Worm (Caenorhabditis elegans): ENCODE measurements around the gene C25H3.17.
A peak's percentile ranks its signal among the peaks of the same experiment; 100 is the strongest.

Gene C25H3.17

DNA sequence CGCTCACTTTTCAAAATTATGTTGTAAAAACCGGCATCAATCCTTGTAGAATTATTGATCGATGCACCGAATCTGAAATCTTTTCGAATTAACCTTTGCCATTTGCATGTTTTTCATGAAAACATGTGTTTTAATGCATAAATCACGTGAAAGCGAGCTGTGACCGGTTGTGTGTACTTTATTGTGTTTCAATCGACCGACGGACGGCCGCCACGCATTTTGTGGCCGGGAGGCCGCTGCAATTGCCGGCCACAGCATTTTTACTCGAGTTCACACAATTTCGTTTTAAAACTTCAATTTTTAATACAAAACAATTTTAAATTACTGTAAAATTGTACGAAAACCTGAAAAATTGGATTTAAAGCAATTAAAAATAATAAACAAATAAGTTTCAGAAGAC lies 19.5 kb upstream of the C25H3.17 start, which contains the start of gene C25H3.11:
C25H3.11 (minus strand) TSS at position 82 of the 400 bp plus-strand sequence.
- TF ChIP-seq dmd-9 (GFP tag; IDR thresholded peaks at IDR 0.05): no peak
- TF ChIP-seq dmd-6 (GFP tag; IDR thresholded peaks at IDR 0.05): peak; percentile 49; the same call in 1 of the 2 replicates
- TF ChIP-seq php-3 (GFP tag; IDR thresholded peaks at IDR 0.05): 0 out of 2 replicates have a peak, but pooled peaks have one; percentile 32
- TF ChIP-seq Y75B8A.6 (GFP tag; IDR thresholded peaks at IDR 0.05): 0 out of 2 replicates have a peak, but pooled peaks have one; percentile 10
- peak; percentile 54 for TF ChIP-seq mxl-3 (GFP tag; optimal IDR thresholded peaks at IDR 0.05)
- TF ChIP-seq sdz-12 (GFP tag; optimal IDR thresholded peaks at IDR 0.05): no peak
- TF ChIP-seq hlh-30 (tag; optimal IDR thresholded peaks at IDR 0.05; ENCODE audit: insufficient read depth): peak; percentile 86
- TF ChIP-seq tag-97 (GFP tag; IDR thresholded peaks at IDR 0.05): no peak
- no peak for TF ChIP-seq nhr-11 (tag; optimal IDR thresholded peaks at IDR 0.05)
- TF ChIP-seq F44E2.7 (GFP tag; IDR thresholded peaks at IDR 0.05): 0 out of 2 replicates have a peak, but pooled peaks have one; percentile 45
- no peak for TF ChIP-seq lir-3 (tag; optimal IDR thresholded peaks at IDR 0.05)
- TF ChIP-seq spr-1 (tag; optimal IDR thresholded peaks at IDR 0.05): peak; percentile 28
- TF ChIP-seq mep-1 (tag; optimal IDR thresholded peaks at IDR 0.05): peak; percentile 47
- TF ChIP-seq nhr-77 (tag; optimal IDR thresholded peaks at IDR 0.05): peak; percentile 37
- peak; percentile 53 for TF ChIP-seq ama-1 (optimal IDR thresholded peaks at IDR 0.05)
- TF ChIP-seq ceh-62 (tag; optimal IDR thresholded peaks at IDR 0.05): no peak
- peak in 1 of 2 experiments; percentile 76 for TF ChIP-seq unc-62 (GFP tag; optimal IDR thresholded peaks at IDR 0.05 in 1 of 2)
- no peak for TF ChIP-seq unc-62 (tag; optimal IDR thresholded peaks at IDR 0.05)
- peak in 1 of 2 experiments; percentile 52 for TF ChIP-seq hif-1 (tag; optimal IDR thresholded peaks at IDR 0.05)
- no peak for TF ChIP-seq fkh-10 (GFP tag; optimal IDR thresholded peaks at IDR 0.05)
- TF ChIP-seq vab-7 (GFP tag; IDR thresholded peaks at IDR 0.05): peak; percentile 20; the same call in 1 of the 2 replicates
- TF ChIP-seq daf-16 (GFP tag; optimal IDR thresholded peaks at IDR 0.05): no peak
- TF ChIP-seq daf-16 (tag; optimal IDR thresholded peaks at IDR 0.05): peak; percentile 66
- 0 out of 2 replicates have a peak, but pooled peaks have one; percentile 15 for TF ChIP-seq T26A8.4 (GFP tag; IDR thresholded peaks at IDR 0.05)
- TF ChIP-seq nhr-28 (tag; optimal IDR thresholded peaks at IDR 0.05): peak; percentile 49
- peak; percentile 49 for TF ChIP-seq dve-1 (tag; optimal IDR thresholded peaks at IDR 0.05; ENCODE audit: insufficient read depth)
- no peak for TF ChIP-seq nhr-6 (tag; optimal IDR thresholded peaks at IDR 0.05)
- no peak for TF ChIP-seq ces-1 (GFP tag; optimal IDR thresholded peaks at IDR 0.05)
- TF ChIP-seq nhr-102 (tag; optimal IDR thresholded peaks at IDR 0.05): no peak
- TF ChIP-seq nhr-41 (GFP tag; IDR thresholded peaks at IDR 0.05): no peak; the same call in 1 of the 2 replicates
- TF ChIP-seq ztf-7 (tag; optimal IDR thresholded peaks at IDR 0.05): no peak
- TF ChIP-seq ceh-44 (GFP tag; IDR thresholded peaks at IDR 0.05): no peak
- no peak for TF ChIP-seq ceh-32 (tag; optimal IDR thresholded peaks at IDR 0.05; ENCODE audit: poor library complexity)
- peak; percentile 78 for TF ChIP-seq hlh-11 (tag; optimal IDR thresholded peaks at IDR 0.05)
- 0 out of 2 replicates have a peak, but pooled peaks have one; percentile 24 for TF ChIP-seq arid-1 (GFP tag; conservative IDR thresholded peaks at IDR 0.05)
- TF ChIP-seq mes-2 (tag; optimal IDR thresholded peaks at IDR 0.05; ENCODE audit: poor library complexity, severe bottlenecking): peak; percentile 64
- 0 out of 2 replicates have a peak, but pooled peaks have one; percentile 55 for TF ChIP-seq egl-43 (GFP tag; IDR thresholded peaks at IDR 0.05)

DNA sequence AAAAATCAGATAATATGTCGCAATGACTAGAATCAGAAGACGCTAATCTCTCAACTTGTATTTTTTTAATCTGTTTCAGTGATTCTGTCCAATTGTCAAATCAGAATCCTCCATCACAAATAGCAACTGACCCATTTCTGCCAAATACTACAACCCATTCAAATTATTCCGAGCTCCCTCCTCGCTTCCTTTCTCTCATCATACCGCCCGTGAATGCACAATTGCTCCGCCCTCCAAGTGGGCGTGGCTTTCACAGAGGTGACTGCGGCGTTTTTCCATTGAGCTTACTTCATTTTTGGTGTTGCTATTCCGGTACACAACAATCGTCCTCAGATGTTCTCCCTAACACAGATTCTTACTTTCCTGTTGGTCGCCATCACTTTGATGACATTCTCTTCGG lies 11.2 kb upstream of the C25H3.17 start, which contains the start of gene flp-27:
flp-27 (plus strand) TSS at position 301 of the 400 bp plus-strand sequence.
- TF ChIP-seq lin-1 (GFP tag; IDR thresholded peaks at IDR 0.05) (no peak), nhr-41 (GFP tag; IDR thresholded peaks at IDR 0.05) (no peak), Y48G9A.11 (GFP tag; IDR thresholded peaks at IDR 0.05) (no peak), lin-13 (GFP tag; optimal IDR thresholded peaks at IDR 0.05) (no peak), snpc-1.2 (GFP tag; IDR thresholded peaks at IDR 0.05) (no peak), F10B5.3 (tag; optimal IDR thresholded peaks at IDR 0.05) (no peak), aha-1 (tag) (no peak), ztf-7 (tag; optimal IDR thresholded peaks at IDR 0.05) (no peak), Y5F2A.4 (GFP tag; optimal IDR thresholded peaks at IDR 0.05) (no peak), aly-2 (tag; optimal IDR thresholded peaks at IDR 0.05) (no peak), ceh-20 (GFP tag; IDR thresholded peaks at IDR 0.05) (no peak), madf-5 (GFP tag; IDR thresholded peaks at IDR 0.05) (no peak), mxl-3 (GFP tag; optimal IDR thresholded peaks at IDR 0.05) (no peak)

All from whole organism, L4 larva.